Worm (Caenorhabditis elegans) whole organism, mixed stage, embryonic: ENCODE results near the gene mog-1.

Source experiments
- ceh-39 ChIP-seq: fragments of 150-350 bp; optimal IDR thresholded peaks from 2 replicates; lab custom pipeline; 2014; ENCODE audit warnings: missing biosample characterization, missing genetic modification characterization
- elt-1 ChIP-seq: sonication (generic microtip); optimal IDR thresholded peaks from 2 replicates; lab custom pipeline; 2017; ENCODE audit warnings: missing genetic modification characterization, mild to moderate bottlenecking, missing compliant biosample characterization, antibody characterized with exemption, moderate library complexity, borderline replicate concordance; ENCODE audit not compliant: insufficient read depth
- elt-3 ChIP-seq: fragments of 150-350 bp; optimal IDR thresholded peaks from 2 replicates; lab custom pipeline; 2014; ENCODE audit warnings: missing biosample characterization, missing genetic modification characterization
- lin-13 ChIP-seq: fragments of 150-350 bp; optimal IDR thresholded peaks from 2 replicates; lab custom pipeline; 2014; ENCODE audit warnings: missing biosample characterization, missing genetic modification characterization
- lsy-2 ChIP-seq: fragments of 150-350 bp; optimal IDR thresholded peaks from 2 replicates; lab custom pipeline; 2014; ENCODE audit warnings: missing biosample characterization, missing genetic modification characterization
- nhr-76 ChIP-seq: sonication (generic microtip); optimal IDR thresholded peaks from 2 replicates; lab custom pipeline; 2017; ENCODE audit warnings: missing biosample characterization, missing genetic modification characterization
- unc-62 ChIP-seq: fragments of 150-350 bp; optimal IDR thresholded peaks from 2 replicates; lab custom pipeline; 2014; ENCODE audit warnings: missing biosample characterization, missing genetic modification reagents, missing genetic modification characterization

DNA sequence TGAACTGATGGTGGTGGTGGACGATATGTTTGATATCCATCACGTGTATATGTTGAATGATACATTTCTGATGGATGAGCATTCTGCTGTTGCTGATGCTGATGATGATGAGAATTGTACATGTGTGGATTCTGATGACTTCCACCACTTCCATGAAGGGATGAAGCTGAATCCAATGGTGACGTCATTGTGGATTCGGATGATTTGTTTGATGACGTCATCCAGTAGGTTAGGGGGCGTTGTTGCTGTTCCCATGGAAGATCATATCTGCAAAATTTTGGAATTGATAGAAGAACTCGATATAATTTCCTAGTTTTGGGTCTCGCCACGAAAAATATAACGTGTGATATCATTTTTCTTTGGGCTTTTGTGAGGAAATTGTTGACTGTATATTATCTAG is 7.4 kb upstream of the mog-1 start:
- TF ChIP-seq elt-1 (tag; lab: Kevin White, UChicago) (no peak), unc-62 (GFP tag; lab: Kevin White, UChicago) (no peak), nhr-76 (tag; lab: Kevin White, UChicago) (no peak), ceh-39 (tag; lab: Kevin White, UChicago) (no peak), lin-13 (tag; lab: Kevin White, UChicago) (no peak), elt-3 (tag; lab: Kevin White, UChicago) (no peak), lsy-2 (tag; lab: Kevin White, UChicago) (no peak)
